Worm (Caenorhabditis elegans) whole organism, midembryonic: ENCODE measurements around the gene idpp-12.
A peak's percentile ranks its signal among the peaks of the same experiment; 100 is the strongest.

Experiments
- T22C8.4 ChIP-seq: fragments of 200-800 bp; sonication (Bioruptor generic); IDR thresholded peaks from 2 replicates; pipeline ENCODE4 v1.3.6; 2022; ENCODE audit warnings: missing genetic modification characterization, missing compliant biosample characterization
- cog-1 ChIP-seq: sonication (generic microtip); optimal IDR thresholded peaks from 2 replicates; lab custom pipeline; 2016; ENCODE audit warnings: missing genetic modification characterization, missing compliant biosample characterization
- flt-1 ChIP-seq: fragments of 200-800 bp; sonication (Bioruptor generic); IDR thresholded peaks from 2 replicates; pipeline ENCODE4 v1.3.6; 2022; ENCODE audit warnings: missing genetic modification characterization, missing compliant biosample characterization
- klf-2 ChIP-seq: fragments of 200-800 bp; sonication (Bioruptor generic); conservative IDR thresholded peaks from 2 replicates; pipeline ENCODE4 v1.3.6; 2022; ENCODE audit warnings: missing genetic modification reagents, missing genetic modification characterization, missing compliant biosample characterization
- med-1 ChIP-seq: sonication (generic microtip); optimal IDR thresholded peaks from 2 replicates; lab custom pipeline; 2017; ENCODE audit warnings: missing genetic modification characterization, mild to moderate bottlenecking, missing compliant biosample characterization, antibody characterized with exemption, missing genetic modification reagents; ENCODE audit not compliant: insufficient read depth
- ref-1 ChIP-seq: fragments of 200-800 bp; sonication (Bioruptor generic); conservative IDR thresholded peaks from 2 replicates; pipeline ENCODE4 v1.3.6; 2022; ENCODE audit warnings: missing genetic modification reagents, missing genetic modification characterization, missing compliant biosample characterization
- tab-1 ChIP-seq: fragments of 200-800 bp; sonication (Bioruptor generic); IDR thresholded peaks from 2 replicates; pipeline ENCODE4 v1.3.6; 2022; ENCODE audit warnings: missing genetic modification characterization, missing compliant biosample characterization
- ztf-23 ChIP-seq: fragments of 200-800 bp; sonication (Bioruptor generic); IDR thresholded peaks from 2 replicates; pipeline ENCODE4 v1.3.6; 2022; ENCODE audit warnings: missing genetic modification reagents, missing genetic modification characterization, missing compliant biosample characterization
- ztf-29 ChIP-seq: fragments of 200-800 bp; sonication (Bioruptor generic); IDR thresholded peaks from 2 replicates; pipeline ENCODE4 v1.3.6; 2022; ENCODE audit warnings: missing genetic modification reagents, missing genetic modification characterization, missing compliant biosample characterization

DNA sequence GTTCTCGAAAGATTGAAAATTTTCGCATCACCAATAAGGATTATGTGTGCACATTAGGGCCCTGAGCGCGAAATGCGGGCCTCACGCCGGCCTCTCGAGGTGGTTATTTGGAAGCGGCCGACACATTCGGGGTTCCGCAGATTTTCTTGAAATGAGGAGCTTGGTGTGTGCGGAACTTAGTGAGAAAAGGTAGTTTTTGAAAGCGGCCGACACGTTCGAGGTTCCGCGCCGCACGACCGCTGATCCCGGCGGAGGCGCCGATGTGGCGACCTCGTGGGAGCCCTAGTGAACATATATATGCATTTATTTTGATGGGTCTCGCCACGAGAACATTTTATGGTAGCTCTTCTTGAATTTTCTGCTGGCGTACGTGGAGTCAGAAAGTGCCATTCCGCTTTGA lies 36.9 kb upstream of the idpp-12 start:
- TF ChIP-seq ztf-23 (GFP tag; lab: Robert Waterston, UW), result no peak
- TF ChIP-seq cog-1 (tag; lab: Kevin White, UChicago), result no peak
- 0 out of 2 replicates have a peak, but pooled peaks have one; percentile 59 for TF ChIP-seq flt-1 (GFP tag; lab: Robert Waterston, UW)
- TF ChIP-seq klf-2 (GFP tag; lab: Robert Waterston, UW), result no peak
- no peak for TF ChIP-seq ztf-29 (GFP tag; lab: Robert Waterston, UW)
- no peak for TF ChIP-seq med-1 (GFP tag; lab: Kevin White, UChicago)
- TF ChIP-seq ref-1 (GFP tag; lab: Robert Waterston, UW), result no peak
- TF ChIP-seq T22C8.4 (GFP tag; lab: Robert Waterston, UW), result no peak
- no peak for TF ChIP-seq tab-1 (GFP tag; lab: Robert Waterston, UW)
